Worm (Caenorhabditis elegans) whole organism, late embryonic: ENCODE data around the gene F08D12.4.

Source experiments
- C38D4.7 ChIP-seq: fragments of 200-800 bp; sonication (Bioruptor generic); optimal IDR thresholded peaks from 2 replicates; lab custom pipeline; 2018; ENCODE audit warnings: mild to moderate bottlenecking, missing genetic modification characterization, moderate library complexity, missing compliant biosample characterization
- ceh-48 ChIP-seq: sonication (generic microtip); optimal IDR thresholded peaks from 2 replicates; lab custom pipeline; 2016; ENCODE audit warnings: missing genetic modification characterization, inconsistent platforms, missing compliant biosample characterization
- ceh-6 ChIP-seq: fragments of 200-800 bp; sonication (Bioruptor generic); optimal IDR thresholded peaks from 2 replicates; lab custom pipeline; 2018; ENCODE audit warnings: mild to moderate bottlenecking, missing genetic modification characterization, missing compliant biosample characterization
- elt-4 ChIP-seq: sonication (generic microtip); optimal IDR thresholded peaks from 2 replicates; lab custom pipeline; 2016; ENCODE audit warnings: missing genetic modification characterization, missing compliant biosample characterization
- fkh-10 ChIP-seq: fragments of 150-350 bp; optimal IDR thresholded peaks from 2 replicates; lab custom pipeline; 2014; ENCODE audit warnings: missing biosample characterization, missing genetic modification reagents, missing genetic modification characterization
- hlh-30 ChIP-seq: sonication (generic microtip); optimal IDR thresholded peaks from 2 replicates; lab custom pipeline; 2017; ENCODE audit warnings: antibody characterized with exemption, missing genetic modification characterization, missing compliant biosample characterization; ENCODE audit not compliant: insufficient read depth
- hlh-6 ChIP-seq: sonication (generic microtip); optimal IDR thresholded peaks from 2 replicates; lab custom pipeline; 2016; ENCODE audit warnings: missing genotype, missing genetic modification characterization, missing compliant biosample characterization
- lin-11 ChIP-seq: fragments of 200-800 bp; sonication (Bioruptor generic); optimal IDR thresholded peaks from 2 replicates; lab custom pipeline; 2018; ENCODE audit warnings: mild to moderate bottlenecking, missing genetic modification characterization, missing compliant biosample characterization
- pat-9 ChIP-seq: fragments of 200-800 bp; sonication (Bioruptor generic); optimal IDR thresholded peaks from 2 replicates; lab custom pipeline; 2018; ENCODE audit warnings: mild to moderate bottlenecking, missing genetic modification characterization, moderate library complexity, missing compliant biosample characterization
- pha-4 ChIP-seq: fragments of 150-350 bp; optimal IDR thresholded peaks from 2 replicates; lab custom pipeline; 2018; ENCODE audit warnings: missing biosample characterization, missing genetic modification reagents, missing genetic modification characterization
- pqm-1 ChIP-seq: sonication (generic microtip); optimal IDR thresholded peaks from 2 replicates; lab custom pipeline; 2016; ENCODE audit warnings: missing genetic modification characterization, missing compliant biosample characterization
- syd-9 ChIP-seq: sonication (generic microtip); optimal IDR thresholded peaks from 2 replicates; lab custom pipeline; 2016; ENCODE audit warnings: mild to moderate bottlenecking, missing genetic modification characterization, moderate library complexity, missing compliant biosample characterization
- ztf-16 ChIP-seq: sonication (generic microtip); optimal IDR thresholded peaks from 2 replicates; lab custom pipeline; 2017; ENCODE audit warnings: missing genetic modification characterization, missing compliant biosample characterization

ce11 chrII:2736938-2737337, 41.0 kb upstream of the F08D12.4 start:
- TF ChIP-seq elt-4 (no peak), fkh-10 (GFP tag; lab: Kevin White, UChicago) (no peak), ztf-16 (tag; lab: Kevin White, UChicago) (no peak), hlh-30 (tag; lab: Kevin White, UChicago) (no peak), ceh-6 (no peak), lin-11 (tag; lab: Kevin White, UChicago) (no peak), pha-4 (tag; lab: Kevin White, UChicago) (no peak), syd-9 (tag; lab: Kevin White, UChicago) (no peak), C38D4.7 (GFP tag; lab: Kevin White, UChicago) (no peak), pat-9 (tag; lab: Kevin White, UChicago) (no peak), pqm-1 (tag; lab: Kevin White, UChicago) (no peak), hlh-6 (tag; lab: Kevin White, UChicago) (peak; percentile 37), ceh-48 (tag; lab: Kevin White, UChicago) (no peak)
